Worm (Caenorhabditis elegans): Measurements from ENCODE around the gene ZC132.11.

ce11 chrV:4315057-4315456, 16.6 kb upstream of the ZC132.11 start, which contains the start of gene srh-192:
- TF ChIP-seq bed-3 (GFP tag; optimal IDR thresholded peaks at IDR 0.05) (no peak), ztf-11 (tag; optimal IDR thresholded peaks at IDR 0.05) (no peak), nhr-2 (tag; optimal IDR thresholded peaks at IDR 0.05) (no peak), nhr-76 (tag; optimal IDR thresholded peaks at IDR 0.05) (no peak), nhr-28 (tag; optimal IDR thresholded peaks at IDR 0.05) (no peak), unc-62 (GFP tag; optimal IDR thresholded peaks at IDR 0.05) (no peak), pha-4 (tag; optimal IDR thresholded peaks at IDR 0.05) (no peak), ces-1 (GFP tag; optimal IDR thresholded peaks at IDR 0.05) (no peak), unc-120 (tag; optimal IDR thresholded peaks at IDR 0.05; ENCODE audit: poor library complexity, severe bottlenecking) (no peak), M03D4.4 (tag; optimal IDR thresholded peaks at IDR 0.05) (no peak), lin-13 (tag; optimal IDR thresholded peaks at IDR 0.05) (no peak), snpc-4 (tag; optimal IDR thresholded peaks at IDR 0.05) (no peak), mab-5 (tag; optimal IDR thresholded peaks at IDR 0.05) (no peak)
